Worm (Caenorhabditis elegans): ENCODE data around the gene C17H12.3.

Gene C17H12.3

DNA sequence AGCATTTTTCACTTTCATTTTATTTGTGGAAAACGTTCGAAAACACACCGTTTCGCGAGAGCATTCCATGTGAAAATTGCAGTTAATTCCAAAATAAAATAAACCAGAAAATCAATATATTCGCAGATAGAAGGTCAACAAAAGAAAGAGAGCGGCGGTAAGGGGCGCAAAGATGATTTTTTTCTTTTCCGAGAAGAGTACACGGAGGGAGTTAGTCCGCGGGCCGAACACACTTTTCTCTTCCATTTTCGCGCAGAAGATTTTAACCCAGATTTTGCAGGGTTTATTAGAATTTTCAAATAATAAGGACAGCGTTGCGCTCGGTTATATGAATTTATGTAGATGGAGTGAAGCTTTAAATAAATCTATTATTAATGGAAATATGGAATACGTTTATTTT, 47.8 kb downstream of the C17H12.3 start (continued):
- TF ChIP-seq nhr-84 (tag; optimal IDR thresholded peaks at IDR 0.05) (no peak), dsc-1 (tag; optimal IDR thresholded peaks at IDR 0.05) (no peak), mep-1 (tag; optimal IDR thresholded peaks at IDR 0.05) (peak; percentile 40), grh-1 (GFP tag; IDR thresholded peaks at IDR 0.05) (no peak), fkh-8 (tag; optimal IDR thresholded peaks at IDR 0.05) (no peak), elt-2 (tag; optimal IDR thresholded peaks at IDR 0.05) (no peak), nhr-28 (tag; optimal IDR thresholded peaks at IDR 0.05) (no peak), lir-3 (tag; optimal IDR thresholded peaks at IDR 0.05; ENCODE audit: poor library complexity) (peak; percentile 70), nhr-90 (tag; optimal IDR thresholded peaks at IDR 0.05; ENCODE audit: poor library complexity) (peak; percentile 47), lin-14 (GFP tag; optimal IDR thresholded peaks at IDR 0.05) (peak; percentile 51), skn-1 (tag; optimal IDR thresholded peaks at IDR 0.05) (peak; percentile 9), zag-1 (tag; optimal IDR thresholded peaks at IDR 0.05) (no peak)

DNA sequence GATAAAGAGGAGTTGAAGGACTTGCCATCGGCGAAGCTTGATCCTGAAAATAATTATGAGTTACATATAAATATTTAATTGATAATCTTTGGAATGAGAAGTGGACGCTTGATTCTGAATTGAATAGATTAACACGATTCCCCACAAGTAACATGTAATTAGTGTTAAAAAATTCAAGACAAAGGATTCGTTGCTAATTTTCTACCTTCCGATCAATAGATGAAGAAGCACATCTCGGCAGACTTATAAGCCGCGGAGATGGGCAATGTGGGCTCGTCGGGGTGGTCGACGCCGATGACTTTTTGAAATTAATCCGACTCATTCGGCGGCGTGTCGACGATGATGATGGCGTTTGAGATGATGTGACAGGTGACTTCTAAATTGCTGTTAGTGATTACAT, 48.3 kb downstream of the C17H12.3 start:
- TF ChIP-seq efl-1 (optimal IDR thresholded peaks at IDR 0.05) (no peak), efl-1 (GFP tag; optimal IDR thresholded peaks at IDR 0.05 in 1 of 2) (peak in 1 of 2 experiments; percentile 76), zip-4 (GFP tag; optimal IDR thresholded peaks at IDR 0.05) (no peak)
